Fruit fly (Drosophila melanogaster) S2 (cell line): ENCODE results near the gene out.

Experiments
- CG8478 ChIP-seq: fragments of >200 bp; optimal IDR thresholded peaks from 2 replicates; lab custom pipeline; 2018
- CTCF ChIP-seq, 2 experiments: fragments of >200 bp; optimal IDR thresholded peaks; 2 replicates each; lab custom pipeline; 2018

dm6 chrX:19299367-19299766 lies 22.5 kb downstream of the out start:
- TF ChIP-seq CTCF (optimal IDR thresholded peaks at IDR 0.05; lab: Kevin White, UChicago) = no peak
- no peak for TF ChIP-seq CG8478 (lab: Kevin White, UChicago)
